Worm (Caenorhabditis elegans) whole organism, early embryonic: ENCODE results near the gene clec-207.
"Not testable (repeated sequence)": the region's sequence is repeated elsewhere in the genome, so short reads cannot be mapped to it uniquely, and the experiment has no call there.

Experiments
- B0310.2 ChIP-seq: sonication (generic microtip); optimal IDR thresholded peaks from 2 replicates; lab custom pipeline; 2016; ENCODE audit warnings: mild to moderate bottlenecking, missing genetic modification characterization, missing compliant biosample characterization
- F13C5.2 ChIP-seq: sonication (generic microtip); optimal IDR thresholded peaks from 2 replicates; lab custom pipeline; 2017; ENCODE audit warnings: mild to moderate bottlenecking, missing genetic modification characterization, inconsistent platforms, missing compliant biosample characterization
- aly-1 ChIP-seq: sonication (generic microtip); optimal IDR thresholded peaks from 2 replicates; lab custom pipeline; 2016; ENCODE audit warnings: missing genetic modification characterization, missing compliant biosample characterization
- ama-1 ChIP-seq: fragments of 150-350 bp; optimal IDR thresholded peaks from 2 replicates; lab custom pipeline; 2014
- ceh-13 ChIP-seq: fragments of 200-800 bp; sonication (Bioruptor generic); optimal IDR thresholded peaks from 2 replicates; lab custom pipeline; 2018; ENCODE audit warnings: mild to moderate bottlenecking, missing genetic modification characterization, missing compliant biosample characterization
- ceh-36 ChIP-seq: sonication (generic microtip); optimal IDR thresholded peaks from 2 replicates; lab custom pipeline; 2016; ENCODE audit warnings: missing genetic modification characterization, inconsistent platforms, missing compliant biosample characterization
- ets-7 ChIP-seq: sonication (generic microtip); optimal IDR thresholded peaks from 2 replicates; lab custom pipeline; 2016; ENCODE audit warnings: missing genotype, missing genetic modification characterization, missing compliant biosample characterization
- flt-1 ChIP-seq: fragments of 200-800 bp; sonication (Bioruptor generic); IDR thresholded peaks from 2 replicates; pipeline ENCODE4 v1.3.6; 2022; ENCODE audit warnings: missing genetic modification characterization, missing compliant biosample characterization
- hmbx-1 ChIP-seq: sonication (generic microtip); optimal IDR thresholded peaks from 2 replicates; lab custom pipeline; 2016; ENCODE audit warnings: mild to moderate bottlenecking, missing genetic modification characterization, missing compliant biosample characterization
- hmg-4 ChIP-seq: fragments of 200-800 bp; sonication (Bioruptor generic); optimal IDR thresholded peaks from 2 replicates; lab custom pipeline; 2018; ENCODE audit warnings: mild to moderate bottlenecking, missing genetic modification characterization, missing compliant biosample characterization
- hnd-1 ChIP-seq: sonication (generic microtip); optimal IDR thresholded peaks from 2 replicates; lab custom pipeline; 2016; ENCODE audit warnings: missing genetic modification characterization, missing compliant biosample characterization
- pes-1 ChIP-seq: fragments of 200-800 bp; sonication (Bioruptor generic); IDR thresholded peaks from 2 replicates; pipeline ENCODE4 v1.3.6; 2022; ENCODE audit warnings: missing genetic modification reagents, missing genetic modification characterization, missing compliant biosample characterization
- scrt-1 ChIP-seq: fragments of 200-800 bp; sonication (Bioruptor generic); IDR thresholded peaks from 2 replicates; pipeline ENCODE4 v1.3.6; 2022; ENCODE audit warnings: missing genetic modification characterization, missing compliant biosample characterization
- sea-1 ChIP-seq: fragments of 200-800 bp; sonication (Bioruptor generic); conservative IDR thresholded peaks from 2 replicates; pipeline ENCODE4 v1.3.6; 2022; ENCODE audit warnings: missing genetic modification characterization, missing compliant biosample characterization
- tbx-11 ChIP-seq: fragments of 200-800 bp; sonication (Bioruptor generic); IDR thresholded peaks from 2 replicates; pipeline ENCODE4 v1.3.6; 2022; ENCODE audit warnings: missing genetic modification characterization, missing compliant biosample characterization
- tbx-37 ChIP-seq: fragments of 200-800 bp; sonication (Bioruptor generic); conservative IDR thresholded peaks from 2 replicates; pipeline ENCODE4 v1.3.6; 2022; ENCODE audit warnings: missing genetic modification reagents, missing genetic modification characterization, missing compliant biosample characterization
- tra-4 ChIP-seq: sonication (generic microtip); optimal IDR thresholded peaks from 2 replicates; lab custom pipeline; 2017; ENCODE audit warnings: missing genetic modification characterization, missing compliant biosample characterization

Gene clec-207

DNA sequence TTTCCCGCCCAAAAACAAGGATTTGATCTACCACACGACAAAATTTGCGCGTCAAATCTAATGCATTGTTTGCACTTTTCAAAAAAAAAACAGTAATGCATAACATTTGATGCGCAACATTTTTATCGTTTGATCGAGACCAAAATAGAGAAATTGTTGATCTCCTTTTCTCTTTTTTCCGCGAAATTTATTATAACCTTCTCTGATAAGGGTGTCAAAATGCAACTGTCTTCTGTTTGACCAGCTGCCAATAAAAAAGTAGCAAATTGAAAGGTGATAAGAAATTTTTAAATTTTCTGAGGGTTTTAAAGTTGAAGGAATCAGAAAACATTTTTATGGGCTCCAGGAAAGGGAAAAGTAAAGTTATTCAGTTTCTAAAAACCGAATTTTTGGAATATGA, 41.1 kb downstream of the clec-207 start:
- TF ChIP-seq hmg-4 (GFP tag; lab: Kevin White, UChicago) = no peak
- no peak for TF ChIP-seq aly-1 (tag; lab: Kevin White, UChicago)
- no peak for TF ChIP-seq scrt-1
- no peak for TF ChIP-seq ceh-13 (GFP tag; lab: Kevin White, UChicago)
- TF ChIP-seq tra-4 (tag; lab: Kevin White, UChicago) = no peak
- TF ChIP-seq pes-1 (GFP tag; lab: Robert Waterston, UW) = no peak
- no peak for TF ChIP-seq hmbx-1
- no peak for TF ChIP-seq sea-1 (GFP tag; lab: Robert Waterston, UW)
- no peak for TF ChIP-seq ceh-36 (tag; lab: Kevin White, UChicago)
- TF ChIP-seq tbx-11 (GFP tag; lab: Robert Waterston, UW) = no peak
- TF ChIP-seq tbx-37 (GFP tag; lab: Robert Waterston, UW) = no peak
- no peak for TF ChIP-seq B0310.2
- TF ChIP-seq F13C5.2 (tag; lab: Kevin White, UChicago) = no peak
- TF ChIP-seq flt-1 (GFP tag; lab: Robert Waterston, UW) = no peak

- TF ChIP-seq hnd-1 (no peak), B0310.2 (no peak), hmbx-1 (no peak), ceh-36 (tag; lab: Kevin White, UChicago) (no peak), tbx-11 (GFP tag; lab: Robert Waterston, UW) (no peak), hmg-4 (GFP tag; lab: Kevin White, UChicago) (no peak), F13C5.2 (tag; lab: Kevin White, UChicago) (no peak), ama-1 (lab: Kevin White, UChicago) (no peak), flt-1 (GFP tag; lab: Robert Waterston, UW) (no peak), aly-1 (tag; lab: Kevin White, UChicago) (no peak), tra-4 (tag; lab: Kevin White, UChicago) (no peak), pes-1 (GFP tag; lab: Robert Waterston, UW) (no peak)
Observed at ce11 chrV:2138287-2138686, 42.4 kb downstream of the clec-207 start.

DNA sequence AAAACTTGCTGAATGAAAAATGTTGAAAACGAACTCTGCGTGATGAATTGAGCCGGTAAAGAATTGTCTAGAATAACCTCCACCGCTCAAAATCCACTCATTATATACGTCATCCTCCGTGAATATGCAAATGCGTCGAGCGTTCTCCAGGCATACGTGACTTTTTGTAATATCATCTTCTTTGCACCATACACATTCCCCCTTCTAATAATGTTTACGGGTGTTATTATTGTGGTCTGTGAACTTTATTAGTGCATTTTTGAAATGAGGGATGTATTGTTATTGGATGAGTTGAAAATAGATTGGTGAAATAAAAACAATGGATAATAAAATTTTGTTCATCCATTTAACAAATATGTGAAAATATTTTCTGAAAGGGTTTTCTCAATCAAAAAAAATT, 44.0 kb downstream of the clec-207 start, which contains the start of gene F22F7.7:
Gene F22F7.7 (minus strand): TSS at position 125 of the 400 bp plus-strand sequence.
- TF ChIP-seq tra-4 (tag; lab: Kevin White, UChicago) = no peak
- TF ChIP-seq hmg-4 (GFP tag; lab: Kevin White, UChicago) = no peak
- TF ChIP-seq B0310.2 = no peak
- no peak for TF ChIP-seq tbx-37 (GFP tag; lab: Robert Waterston, UW)
- TF ChIP-seq ceh-13 (GFP tag; lab: Kevin White, UChicago) = no peak
- TF ChIP-seq ama-1 (lab: Kevin White, UChicago) = no peak
- no peak for TF ChIP-seq aly-1 (tag; lab: Kevin White, UChicago)
- TF ChIP-seq ceh-36 (tag; lab: Kevin White, UChicago) = no peak
- no peak for TF ChIP-seq F13C5.2 (tag; lab: Kevin White, UChicago)
- no peak for TF ChIP-seq tbx-11 (GFP tag; lab: Robert Waterston, UW)
- no peak for TF ChIP-seq sea-1 (GFP tag; lab: Robert Waterston, UW)
- TF ChIP-seq flt-1 (GFP tag; lab: Robert Waterston, UW) = no peak
- no peak for TF ChIP-seq scrt-1
- no peak for TF ChIP-seq hmbx-1
- TF ChIP-seq ets-7 (tag; lab: Kevin White, UChicago) = no peak
- TF ChIP-seq pes-1 (GFP tag; lab: Robert Waterston, UW) = no peak

DNA sequence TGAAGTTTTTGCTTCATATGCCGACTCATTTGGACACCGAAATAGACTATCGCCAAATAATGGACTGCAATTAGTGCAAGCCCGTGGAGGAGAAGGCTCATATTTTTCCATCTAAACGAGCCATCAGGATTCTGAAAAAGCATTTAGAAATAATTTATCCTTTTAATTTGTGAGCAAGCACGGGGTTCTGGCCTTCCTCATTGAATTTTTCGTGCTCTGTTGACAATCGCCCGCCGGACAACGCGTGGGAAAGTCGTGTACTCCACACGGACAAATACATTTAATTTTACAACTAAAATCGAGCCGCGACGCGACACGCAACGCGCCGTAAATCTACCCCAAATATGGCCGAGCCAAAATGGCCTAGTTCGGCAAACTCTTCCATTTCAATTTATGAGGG, 48.5 kb downstream of the clec-207 start, which contains the start of gene F22F7.12:
Gene F22F7.12 (minus strand): TSS at position 101 of the 400 bp plus-strand sequence.
- TF ChIP-seq B0310.2; flt-1 (GFP tag; lab: Robert Waterston, UW); tbx-37 (GFP tag; lab: Robert Waterston, UW): not testable (repeated sequence)

DNA sequence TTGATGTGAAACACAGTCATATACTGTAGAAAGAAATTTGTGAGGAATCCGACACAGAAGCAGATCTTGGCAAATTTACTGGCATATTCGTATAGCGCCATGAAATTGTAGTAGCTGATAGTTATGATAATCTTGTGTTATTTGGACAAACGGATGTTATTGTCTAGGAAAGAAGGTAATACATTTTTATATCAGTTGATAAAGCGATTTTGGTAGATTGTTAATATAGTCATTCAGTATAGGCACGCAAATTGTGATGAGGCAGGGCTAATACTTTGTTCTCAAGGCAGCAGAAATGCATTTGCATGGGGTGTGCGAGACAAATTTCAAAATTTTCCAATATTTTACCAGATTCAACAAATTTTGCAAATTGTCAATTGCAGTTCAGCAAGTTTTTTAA, 50.2 kb downstream of the clec-207 start, which contains the start of gene str-52:
Gene str-52 (minus strand): TSS at position 101 of the 400 bp plus-strand sequence.
- TF ChIP-seq tra-4 (tag; lab: Kevin White, UChicago) (no peak), aly-1 (tag; lab: Kevin White, UChicago) (no peak), hmg-4 (GFP tag; lab: Kevin White, UChicago) (no peak), hmbx-1 (no peak), hnd-1 (no peak), scrt-1 (no peak), F13C5.2 (tag; lab: Kevin White, UChicago) (no peak), ama-1 (lab: Kevin White, UChicago) (no peak), pes-1 (GFP tag; lab: Robert Waterston, UW) (no peak), tbx-11 (GFP tag; lab: Robert Waterston, UW) (no peak), ets-7 (tag; lab: Kevin White, UChicago) (no peak), ceh-13 (GFP tag; lab: Kevin White, UChicago) (no peak), ceh-36 (tag; lab: Kevin White, UChicago) (no peak), B0310.2 (no peak), sea-1 (GFP tag; lab: Robert Waterston, UW) (no peak), tbx-37 (GFP tag; lab: Robert Waterston, UW) (no peak), flt-1 (GFP tag; lab: Robert Waterston, UW) (no peak)

DNA sequence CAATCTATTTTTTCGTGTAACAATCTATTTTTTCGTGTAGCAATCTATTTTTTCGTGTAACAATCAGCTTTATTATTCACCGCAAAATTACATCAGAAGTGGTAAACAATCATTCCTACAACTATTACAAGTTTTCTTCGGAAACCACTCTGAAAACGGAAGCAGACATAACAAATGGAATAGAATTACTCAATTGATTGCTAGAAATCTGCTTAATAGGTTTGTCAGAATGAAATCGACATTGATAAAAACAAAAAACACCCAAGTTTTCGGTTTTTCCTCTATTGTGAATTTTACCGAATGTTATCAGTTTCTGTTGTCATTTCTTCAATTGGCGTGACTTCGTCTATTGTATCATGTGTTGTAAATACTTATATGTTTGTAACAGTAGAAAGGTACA, 50.9 kb downstream of the clec-207 start, which contains the start of gene srbc-20:
Gene srbc-20 (plus strand): TSS at position 301 of the 400 bp plus-strand sequence.
- no peak for TF ChIP-seq ceh-13 (GFP tag; lab: Kevin White, UChicago)
- no peak for TF ChIP-seq pes-1 (GFP tag; lab: Robert Waterston, UW)
- TF ChIP-seq flt-1 (GFP tag; lab: Robert Waterston, UW) = no peak
- no peak for TF ChIP-seq ets-7 (tag; lab: Kevin White, UChicago)
- TF ChIP-seq tra-4 (tag; lab: Kevin White, UChicago) = no peak
